Worm (Caenorhabditis elegans): ENCODE results near the gene atp-4.

- TF ChIP-seq elt-3 (tag; optimal IDR thresholded peaks at IDR 0.05) (no peak), lin-13 (GFP tag; optimal IDR thresholded peaks at IDR 0.05) (no peak), nhr-10 (tag; optimal IDR thresholded peaks at IDR 0.05) (no peak), ztf-11 (tag; optimal IDR thresholded peaks at IDR 0.05) (no peak), mdl-1 (tag; optimal IDR thresholded peaks at IDR 0.05) (no peak), ceh-16 (tag; optimal IDR thresholded peaks at IDR 0.05) (no peak), ZK546.5 (tag; optimal IDR thresholded peaks at IDR 0.05) (no peak), nhr-237 (tag; optimal IDR thresholded peaks at IDR 0.05) (no peak), unc-62 (GFP tag; optimal IDR thresholded peaks at IDR 0.05) (no peak), alr-1 (tag; optimal IDR thresholded peaks at IDR 0.05) (no peak), gmeb-1 (tag; optimal IDR thresholded peaks at IDR 0.05) (no peak), F13H6.1 (tag; optimal IDR thresholded peaks at IDR 0.05) (no peak)
Measured at ce11 chrV:6442037-6442436, 15.1 kb upstream of the atp-4 start, which contains the start of gene T05H4.3.

All from whole organism, L2 larva.